Fruit fly (Drosophila melanogaster) whole organism, pupa: Measurements from ENCODE around the gene CG5116.

ENCODE experiments used
- CG12605 ChIP-seq: fragments of 200-800 bp; sonication (Bioruptor generic); IDR thresholded peaks from 2 replicates; pipeline ENCODE4 v1.3.6; 2022; ENCODE audit warnings: missing biosample characterization, missing genetic modification characterization
- CG13204 ChIP-seq: fragments of 200-800 bp; sonication (Bioruptor generic); optimal IDR thresholded peaks from 2 replicates; lab custom pipeline; 2018; ENCODE audit warnings: missing biosample characterization, mild to moderate bottlenecking, missing genetic modification characterization, moderate library complexity
- CG14655 ChIP-seq: fragments of 200-800 bp; sonication (Bioruptor generic); optimal IDR thresholded peaks from 3 replicates; lab custom pipeline; 2017; ENCODE audit warnings: mild to moderate bottlenecking, missing biosample characterization, missing genetic modification reagents, missing genetic modification characterization
- CG32121 ChIP-seq: fragments of 200-800 bp; sonication (Bioruptor generic); IDR thresholded peaks from 2 replicates; pipeline ENCODE4 v1.3.6; 2022; ENCODE audit warnings: missing biosample characterization, missing genetic modification characterization
- CG34367 ChIP-seq: fragments of 200-800 bp; sonication (Bioruptor generic); optimal IDR thresholded peaks from 2 replicates; lab custom pipeline; 2018; ENCODE audit warnings: missing biosample characterization, mild to moderate bottlenecking, missing genetic modification characterization
- CG9948 ChIP-seq: fragments of 200-800 bp; sonication (Bioruptor generic); optimal IDR thresholded peaks from 2 replicates; lab custom pipeline; 2018; ENCODE audit warnings: missing biosample characterization, mild to moderate bottlenecking, missing genetic modification characterization, moderate library complexity
- D1 ChIP-seq: fragments of 200-800 bp; sonication (Bioruptor generic); optimal IDR thresholded peaks from 2 replicates; lab custom pipeline; 2018; ENCODE audit warnings: missing biosample characterization, mild to moderate bottlenecking, missing genetic modification characterization, moderate library complexity
- EcR ChIP-seq: fragments of 200-800 bp; sonication (Bioruptor generic); optimal IDR thresholded peaks from 3 replicates; lab custom pipeline; 2019; ENCODE audit warnings: missing biosample characterization, missing genetic modification characterization, mild to moderate bottlenecking, moderate library complexity, missing genetic modification reagents
- Ets98B ChIP-seq: fragments of 200-800 bp; sonication (Bioruptor generic); IDR thresholded peaks from 2 replicates; pipeline ENCODE4 v1.3.6; 2022; ENCODE audit warnings: missing biosample characterization, missing genetic modification characterization
- Pif1B ChIP-seq: fragments of 200-800 bp; sonication (Bioruptor generic); optimal IDR thresholded peaks from 3 replicates; lab custom pipeline; 2016; ENCODE audit warnings: missing biosample characterization, missing genetic modification characterization
- Snoo ChIP-seq: fragments of 200-800 bp; sonication (Bioruptor generic); optimal IDR thresholded peaks from 3 replicates; lab custom pipeline; 2017; ENCODE audit warnings: missing biosample characterization, mild to moderate bottlenecking, missing genetic modification characterization, inconsistent platforms
- fd96Ca ChIP-seq: fragments of 200-800 bp; sonication (Bioruptor generic); IDR thresholded peaks from 3 replicates; pipeline ENCODE4 v1.3.6; 2022; ENCODE audit warnings: missing biosample characterization, missing genetic modification characterization
- gl ChIP-seq: fragments of 200-800 bp; sonication (Bioruptor generic); optimal IDR thresholded peaks from 2 replicates; lab custom pipeline; 2018; ENCODE audit warnings: missing biosample characterization, mild to moderate bottlenecking, missing genetic modification characterization
- rn ChIP-seq: fragments of 200-800 bp; sonication (Bioruptor generic); IDR thresholded peaks from 2 replicates; pipeline ENCODE4 v1.3.6; 2022; ENCODE audit warnings: missing biosample characterization, missing genetic modification characterization

dm6 chr3R:25448737-25449136, 34.2 kb upstream of the CG5116 start:
- TF ChIP-seq CG9948 (tag; lab: Kevin White, UChicago) (no peak), D1 (no peak), Snoo (tag; lab: Kevin White, UChicago) (no peak), CG14655 (no peak), Pif1B (no peak), EcR (GFP tag; lab: Kevin White, UChicago) (no peak), CG32121 (GFP tag; lab: Robert Waterston, UW) (no peak), CG13204 (GFP tag; lab: Kevin White, UChicago) (no peak), gl (tag; lab: Kevin White, UChicago) (no peak), CG34367 (no peak), Ets98B (no peak), fd96Ca (GFP tag; lab: Robert Waterston, UW) (no peak), CG12605 (GFP tag; lab: Robert Waterston, UW) (no peak), rn (no peak)
